Fruit fly (Drosophila melanogaster) whole organism, embryonic: ENCODE data around the gene CG33110.

Experiments used
- Adf1 ChIP-seq: fragments of 200-800 bp; sonication (Bioruptor generic); IDR thresholded peaks from 2 replicates; pipeline ENCODE4 v1.3.6; 2022; ENCODE audit warnings: missing biosample characterization, missing genetic modification characterization
- Bteb2 ChIP-seq: fragments of 200-800 bp; sonication (Bioruptor generic); optimal IDR thresholded peaks from 2 replicates; lab custom pipeline; 2016; ENCODE audit warnings: missing biosample characterization, missing genetic modification characterization
- CG10147 ChIP-seq: fragments of 200-800 bp; sonication (Bioruptor generic); optimal IDR thresholded peaks from 2 replicates; lab custom pipeline; 2019; ENCODE audit warnings: missing biosample characterization, mild to moderate bottlenecking, missing genetic modification characterization, moderate library complexity
- CG11398 ChIP-seq: fragments of 200-800 bp; sonication (Bioruptor generic); optimal IDR thresholded peaks from 2 replicates; lab custom pipeline; 2016; ENCODE audit warnings: missing biosample characterization, missing genetic modification characterization
- CG12071 ChIP-seq: fragments of 200-800 bp; sonication (Bioruptor generic); optimal IDR thresholded peaks from 3 replicates; lab custom pipeline; 2018; ENCODE audit warnings: missing biosample characterization, mild to moderate bottlenecking, missing genetic modification characterization
- CG12219 ChIP-seq: fragments of 200-800 bp; sonication (Bioruptor generic); optimal IDR thresholded peaks from 3 replicates; lab custom pipeline; 2018; ENCODE audit warnings: missing biosample characterization, mild to moderate bottlenecking, missing genetic modification characterization
- CG12299 ChIP-seq: fragments of 200-800 bp; sonication (Bioruptor generic); optimal IDR thresholded peaks from 2 replicates; lab custom pipeline; 2018; ENCODE audit warnings: missing biosample characterization, mild to moderate bottlenecking, missing genetic modification characterization
- CG12659 ChIP-seq: fragments of 200-800 bp; sonication (Bioruptor generic); optimal IDR thresholded peaks from 3 replicates; lab custom pipeline; 2017; ENCODE audit warnings: mild to moderate bottlenecking, missing biosample characterization, missing genetic modification reagents, missing genetic modification characterization
- CG13123 ChIP-seq: fragments of 200-800 bp; sonication (Bioruptor generic); optimal IDR thresholded peaks from 2 replicates; lab custom pipeline; 2016; ENCODE audit warnings: missing biosample characterization, missing genetic modification characterization
- CG13296 ChIP-seq: fragments of 200-800 bp; sonication (Bioruptor generic); optimal IDR thresholded peaks from 3 replicates; lab custom pipeline; 2018; ENCODE audit warnings: missing biosample characterization, mild to moderate bottlenecking, missing genetic modification characterization
- CG14050 ChIP-seq: fragments of 200-800 bp; sonication (Bioruptor generic); IDR thresholded peaks from 3 replicates; pipeline ENCODE4 v1.3.6; 2022; ENCODE audit warnings: missing biosample characterization, missing genetic modification characterization
- CG14860 ChIP-seq: fragments of 200-800 bp; sonication (Bioruptor generic); IDR thresholded peaks from 3 replicates; pipeline ENCODE4 v1.3.6; 2022; ENCODE audit warnings: missing biosample characterization, missing genetic modification characterization; ENCODE audit not compliant: partially characterized antibody
- CG31441 ChIP-seq: fragments of 200-800 bp; sonication (Bioruptor generic); IDR thresholded peaks from 2 replicates; pipeline ENCODE4 v1.3.6; 2022; ENCODE audit warnings: missing biosample characterization, missing genetic modification characterization
- CG32767 ChIP-seq: fragments of 200-800 bp; sonication (Bioruptor generic); IDR thresholded peaks from 2 replicates; pipeline ENCODE4 v1.3.6; 2022; ENCODE audit warnings: missing biosample characterization, missing genetic modification characterization
- CG32772 ChIP-seq: fragments of 200-800 bp; sonication (Bioruptor generic); IDR thresholded peaks from 2 replicates; pipeline ENCODE4 v1.3.6; 2022; ENCODE audit warnings: missing biosample characterization, missing genetic modification characterization
- CG3407 ChIP-seq: fragments of 200-800 bp; sonication (Bioruptor generic); optimal IDR thresholded peaks from 2 replicates; lab custom pipeline; 2018; ENCODE audit warnings: missing biosample characterization, mild to moderate bottlenecking, missing genetic modification characterization
- CG3995 ChIP-seq: fragments of 200-800 bp; sonication (Bioruptor generic); optimal IDR thresholded peaks from 3 replicates; lab custom pipeline; 2016; ENCODE audit warnings: missing biosample characterization, missing genetic modification characterization
- CG9727 ChIP-seq: fragments of 200-800 bp; sonication (Bioruptor generic); optimal IDR thresholded peaks from 3 replicates; lab custom pipeline; 2017; ENCODE audit warnings: missing biosample characterization, mild to moderate bottlenecking, missing genetic modification characterization
- CoRest ChIP-seq: fragments of 200-800 bp; sonication (Bioruptor generic); optimal IDR thresholded peaks from 3 replicates; lab custom pipeline; 2018; ENCODE audit warnings: missing biosample characterization, mild to moderate bottlenecking, missing genetic modification characterization, moderate library complexity
- Dad ChIP-seq: fragments of 200-800 bp; sonication (Bioruptor generic); optimal IDR thresholded peaks from 3 replicates; lab custom pipeline; 2016; ENCODE audit warnings: missing biosample characterization, missing genetic modification characterization
- Fer1 ChIP-seq: fragments of 200-800 bp; sonication (Bioruptor generic); optimal IDR thresholded peaks from 2 replicates; lab custom pipeline; 2017; ENCODE audit warnings: missing biosample characterization, mild to moderate bottlenecking, missing genetic modification characterization
- GATAe ChIP-seq: fragments of 200-800 bp; sonication (Bioruptor generic); conservative IDR thresholded peaks from 2 replicates; pipeline ENCODE4 v1.3.6; 2022; ENCODE audit warnings: missing biosample characterization, missing genetic modification characterization
- H2.0 ChIP-seq: fragments of 200-800 bp; sonication (Bioruptor generic); IDR thresholded peaks from 2 replicates; pipeline ENCODE4 v1.3.6; 2022; ENCODE audit warnings: missing biosample characterization, missing genetic modification characterization
- HLH4C ChIP-seq: fragments of 200-800 bp; sonication (Bioruptor generic); IDR thresholded peaks from 3 replicates; pipeline ENCODE4 v1.3.6; 2022; ENCODE audit warnings: missing biosample characterization, missing genetic modification characterization; ENCODE audit not compliant: partially characterized antibody
- HmgZ ChIP-seq: fragments of 200-800 bp; sonication (Bioruptor generic); optimal IDR thresholded peaks from 2 replicates; lab custom pipeline; 2018; ENCODE audit warnings: missing biosample characterization, mild to moderate bottlenecking, missing genetic modification characterization
- Hr3 ChIP-seq: fragments of 200-800 bp; sonication (Bioruptor generic); optimal IDR thresholded peaks from 3 replicates; lab custom pipeline; 2016; ENCODE audit warnings: missing biosample characterization, missing genetic modification characterization
- Hr51 ChIP-seq, 2 experiments: fragments of 200-800 bp; sonication (Bioruptor generic); optimal IDR thresholded peaks; 2 replicates in 1 of 2; 3 replicates in 1 of 2; lab custom pipeline; 2016 to 2018; ENCODE audit warnings: missing biosample characterization in 2 of 2, missing genetic modification characterization in 2 of 2, mild to moderate bottlenecking in 1 of 2, moderate library complexity in 1 of 2
- Meics ChIP-seq: fragments of 200-800 bp; sonication (Bioruptor generic); optimal IDR thresholded peaks from 2 replicates; lab custom pipeline; 2017; ENCODE audit warnings: missing biosample characterization, mild to moderate bottlenecking, missing genetic modification characterization
- Scr ChIP-seq: fragments of 200-800 bp; sonication (Bioruptor generic); IDR thresholded peaks from 2 replicates; pipeline ENCODE4 v1.3.6; 2022; ENCODE audit warnings: missing biosample characterization, missing genetic modification characterization; ENCODE audit not compliant: partially characterized antibody
- Sox102F ChIP-seq: fragments of 200-800 bp; sonication (Bioruptor generic); optimal IDR thresholded peaks from 2 replicates; lab custom pipeline; 2018; ENCODE audit warnings: missing biosample characterization, mild to moderate bottlenecking, missing genetic modification characterization, moderate library complexity
- Taf1 ChIP-seq: fragments of 200-800 bp; sonication (Bioruptor generic); IDR thresholded peaks from 2 replicates; pipeline ENCODE4 v1.3.6; 2022; ENCODE audit warnings: missing biosample characterization, missing genetic modification characterization
- cad ChIP-seq: fragments of >200 bp; optimal IDR thresholded peaks from 2 replicates; lab custom pipeline; 2017; ENCODE audit warnings: missing biosample characterization, missing genetic modification characterization
- cas ChIP-seq: fragments of 200-800 bp; sonication (Bioruptor generic); IDR thresholded peaks from 2 replicates; pipeline ENCODE4 v1.3.6; 2022; ENCODE audit warnings: missing biosample characterization, missing genetic modification characterization
- caup ChIP-seq: fragments of 200-800 bp; sonication (Bioruptor generic); optimal IDR thresholded peaks from 3 replicates; lab custom pipeline; 2017; ENCODE audit warnings: missing biosample characterization, mild to moderate bottlenecking, missing genetic modification characterization, moderate library complexity; ENCODE audit not compliant: severe bottlenecking
- da ChIP-seq: fragments of 200-800 bp; sonication (Bioruptor generic); optimal IDR thresholded peaks from 2 replicates; lab custom pipeline; 2016; ENCODE audit warnings: missing biosample characterization, missing genetic modification characterization
- dmrt11E ChIP-seq: fragments of 200-800 bp; sonication (Bioruptor generic); optimal IDR thresholded peaks from 3 replicates; lab custom pipeline; 2018; ENCODE audit warnings: missing biosample characterization, mild to moderate bottlenecking, missing genetic modification characterization, moderate library complexity
- emc ChIP-seq: fragments of 200-800 bp; sonication (Bioruptor generic); optimal IDR thresholded peaks from 2 replicates; lab custom pipeline; 2016; ENCODE audit warnings: missing biosample characterization, missing genetic modification characterization
- eve ChIP-seq, 2 experiments: fragments of >200 bp; optimal IDR thresholded peaks; 2 replicates each; lab custom pipeline; 2017; ENCODE audit warnings: missing biosample characterization in 2 of 2, missing genetic modification characterization in 2 of 2
- ewg ChIP-seq: fragments of 200-800 bp; sonication (Bioruptor generic); optimal IDR thresholded peaks from 3 replicates; lab custom pipeline; 2017; ENCODE audit warnings: mild to moderate bottlenecking, missing biosample characterization, missing genetic modification reagents, missing genetic modification characterization
- fd3F ChIP-seq: fragments of 200-800 bp; sonication (Bioruptor generic); optimal IDR thresholded peaks from 2 replicates; lab custom pipeline; 2018; ENCODE audit warnings: missing biosample characterization, mild to moderate bottlenecking, missing genetic modification characterization, moderate library complexity
- hbn ChIP-seq: fragments of 200-800 bp; sonication (Bioruptor generic); IDR thresholded peaks from 2 replicates; pipeline ENCODE4 v1.3.6; 2022; ENCODE audit warnings: missing biosample characterization, missing genetic modification characterization; ENCODE audit not compliant: partially characterized antibody
- hth ChIP-seq: fragments of >200 bp; optimal IDR thresholded peaks from 2 replicates; lab custom pipeline; 2017; ENCODE audit warnings: inconsistent platforms
- ken ChIP-seq: fragments of 200-800 bp; sonication (Bioruptor generic); IDR thresholded peaks from 3 replicates; pipeline ENCODE4 v1.3.6; 2022; ENCODE audit warnings: missing biosample characterization, missing genetic modification characterization
- klu ChIP-seq: fragments of 200-800 bp; sonication (Bioruptor generic); IDR thresholded peaks from 2 replicates; pipeline ENCODE4 v1.3.6; 2022; ENCODE audit warnings: missing biosample characterization, missing genetic modification characterization
- repo ChIP-seq: fragments of 200-800 bp; sonication (Bioruptor generic); optimal IDR thresholded peaks from 2 replicates; lab custom pipeline; 2016; ENCODE audit warnings: missing biosample characterization, missing genetic modification characterization
- ro ChIP-seq: fragments of 200-800 bp; sonication (Bioruptor generic); IDR thresholded peaks from 2 replicates; pipeline ENCODE4 v1.3.6; 2022; ENCODE audit warnings: missing biosample characterization, missing genetic modification characterization
- salm ChIP-seq: fragments of 200-800 bp; sonication (Bioruptor generic); optimal IDR thresholded peaks from 2 replicates; lab custom pipeline; 2018; ENCODE audit warnings: missing biosample characterization, mild to moderate bottlenecking, missing genetic modification characterization
- slp2 ChIP-seq: fragments of 200-800 bp; sonication (Bioruptor generic); optimal IDR thresholded peaks from 2 replicates; lab custom pipeline; 2016; ENCODE audit warnings: missing biosample characterization, missing genetic modification characterization
- sr ChIP-seq: fragments of 200-800 bp; sonication (Bioruptor generic); IDR thresholded peaks from 3 replicates; pipeline ENCODE4 v1.3.6; 2022; ENCODE audit warnings: missing biosample characterization, missing genetic modification characterization
- vnd ChIP-seq: fragments of 200-800 bp; sonication (Bioruptor generic); IDR thresholded peaks from 3 replicates; pipeline ENCODE4 v1.3.6; 2022; ENCODE audit warnings: missing biosample characterization, missing genetic modification characterization; ENCODE audit not compliant: partially characterized antibody
- wdn ChIP-seq: fragments of 200-800 bp; sonication (Bioruptor generic); IDR thresholded peaks from 2 replicates; pipeline ENCODE4 v1.3.6; 2022; ENCODE audit warnings: missing biosample characterization, missing genetic modification characterization

The CG33110 gene

DNA sequence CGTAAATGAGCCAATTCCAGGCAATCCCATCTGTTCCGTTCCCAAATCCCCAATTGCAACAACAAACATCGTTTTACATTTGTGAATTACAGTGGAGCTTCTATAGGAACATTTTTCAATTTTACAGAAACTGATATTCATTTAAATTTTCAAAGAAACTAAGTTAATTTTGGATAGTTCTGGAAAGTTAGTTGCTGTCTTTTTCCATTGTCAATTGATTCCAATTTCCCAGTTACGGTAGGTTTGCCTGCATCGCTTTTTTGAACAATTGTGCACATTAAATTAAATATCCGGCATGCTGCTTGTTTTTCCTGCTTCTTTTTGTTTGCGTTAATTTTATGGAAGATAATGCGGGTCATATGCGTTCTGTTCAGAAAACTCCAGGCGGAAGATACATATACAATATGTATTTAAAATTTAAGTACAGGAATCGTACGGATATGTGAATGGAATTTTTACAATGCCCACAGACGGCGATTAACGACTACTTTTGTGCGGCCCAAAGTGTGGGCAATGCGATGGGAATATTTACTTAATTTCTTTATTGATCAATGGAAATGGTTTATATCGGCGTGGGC lies 58.0 kb downstream of the CG33110 start (continued):
- no peak for TF ChIP-seq dmrt11E (tag; lab: Kevin White, UChicago)
- no peak for TF ChIP-seq wdn (GFP tag; lab: Robert Waterston, UW)
- no peak for TF ChIP-seq CG9727 (GFP tag; lab: Kevin White, UChicago)
- TF ChIP-seq salm: no peak
- no peak for TF ChIP-seq Bteb2 (GFP tag; lab: Kevin White, UChicago)
- TF ChIP-seq Dad: no peak
- TF ChIP-seq hbn (GFP tag; lab: Robert Waterston, UW): no peak
- TF ChIP-seq caup (GFP tag; lab: Kevin White, UChicago): no peak
- no peak for TF ChIP-seq CG13296 (GFP tag; lab: Kevin White, UChicago)
- TF ChIP-seq HmgZ: peak; percentile 22
- TF ChIP-seq CG3407 (GFP tag; lab: Kevin White, UChicago): no peak
- TF ChIP-seq CoRest (tag; lab: Kevin White, UChicago): peak; percentile 54
- no peak for TF ChIP-seq da (GFP tag; lab: Kevin White, UChicago)
- no peak for TF ChIP-seq Scr
- TF ChIP-seq CG11398 (GFP tag; lab: Kevin White, UChicago): no peak
- TF ChIP-seq CG12071 (GFP tag; lab: Kevin White, UChicago): no peak
- no peak for TF ChIP-seq CG10147
- no peak for TF ChIP-seq ewg (GFP tag; lab: Kevin White, UChicago)
- peak; percentile 54; the same call in 1 of the 2 replicates for TF ChIP-seq CG32767 (GFP tag; lab: Robert Waterston, UW)
- peak; percentile 43 for TF ChIP-seq H2.0
- peak; percentile 37 for TF ChIP-seq fd3F (GFP tag; lab: Kevin White, UChicago)
- no peak for TF ChIP-seq Fer1 (GFP tag; lab: Kevin White, UChicago)
- no peak for TF ChIP-seq cad (GFP tag; lab: Kevin White, UChicago)
- TF ChIP-seq Taf1 (GFP tag; lab: Robert Waterston, UW): no peak
- TF ChIP-seq ken: 0 out of 3 replicates have a peak, but pooled peaks have one; percentile 18
- no peak for TF ChIP-seq sr (GFP tag; lab: Robert Waterston, UW)
- no peak for TF ChIP-seq hth (lab: Kevin White, UChicago)
- TF ChIP-seq repo: no peak
- TF ChIP-seq vnd (GFP tag; lab: Robert Waterston, UW): no peak
- TF ChIP-seq cas (GFP tag; lab: Robert Waterston, UW): no peak
- TF ChIP-seq Meics: no peak
- TF ChIP-seq GATAe: no peak
- peak in 1 of 2 experiments; percentile 58 for TF ChIP-seq Hr51 (GFP tag; optimal IDR thresholded peaks at IDR 0.05; lab: Kevin White, UChicago)
- no peak for TF ChIP-seq CG12299
- no peak for TF ChIP-seq CG14860 (GFP tag; lab: Robert Waterston, UW)
- peak; percentile 72 for TF ChIP-seq Sox102F
- TF ChIP-seq eve (GFP tag; optimal IDR thresholded peaks at IDR 0.05; lab: Kevin White, UChicago): no peak
- no peak for TF ChIP-seq emc (GFP tag; lab: Kevin White, UChicago)
- TF ChIP-seq CG14050: no peak
- TF ChIP-seq Adf1 (GFP tag; lab: Robert Waterston, UW): no peak
- TF ChIP-seq HLH4C: no peak
- TF ChIP-seq CG12659 (GFP tag; lab: Kevin White, UChicago): peak; percentile 13
- no peak for TF ChIP-seq klu (GFP tag; lab: Robert Waterston, UW)
- TF ChIP-seq ro (GFP tag; lab: Robert Waterston, UW): no peak
- no peak for TF ChIP-seq CG31441 (GFP tag; lab: Robert Waterston, UW)
- no peak for TF ChIP-seq CG32772 (GFP tag; lab: Robert Waterston, UW)
- TF ChIP-seq CG13123: no peak
- TF ChIP-seq CG12219 (GFP tag; lab: Kevin White, UChicago): no peak
- peak; percentile 37 for TF ChIP-seq Hr3 (GFP tag; lab: Kevin White, UChicago)
- TF ChIP-seq slp2 (GFP tag; lab: Kevin White, UChicago): no peak
- TF ChIP-seq CG3995 (GFP tag; lab: Kevin White, UChicago): no peak
